Worm (Caenorhabditis elegans): ENCODE measurements around the gene sre-44.

The sre-44 gene

ce11 chrII:13919100-13919499, 30.3 kb upstream of the sre-44 start:
- peak; percentile 79 for TF ChIP-seq zfh-2 (GFP tag; conservative IDR thresholded peaks at IDR 0.05)
- TF ChIP-seq gei-17 (GFP tag; optimal IDR thresholded peaks at IDR 0.05), result no peak
- peak; percentile 31 for TF ChIP-seq fkh-3 (tag; optimal IDR thresholded peaks at IDR 0.05)

- TF ChIP-seq Y79H2A.3 (GFP tag; conservative IDR thresholded peaks at IDR 0.05) (no peak), bed-2 (GFP tag; IDR thresholded peaks at IDR 0.05) (no peak), bed-1 (GFP tag; IDR thresholded peaks at IDR 0.05) (no peak), ceh-27 (GFP tag; optimal IDR thresholded peaks at IDR 0.05) (no peak), T26A5.8 (tag; optimal IDR thresholded peaks at IDR 0.05) (no peak), unc-130 (GFP tag; optimal IDR thresholded peaks at IDR 0.05) (no peak), mcd-1 (GFP tag; IDR thresholded peaks at IDR 0.05) (no peak), nfya-2 (GFP tag; IDR thresholded peaks at IDR 0.05) (no peak)
Observed at ce11 chrII:13924909-13925308, 24.5 kb upstream of the sre-44 start, which contains the start of gene mltn-5. TSS of gene mltn-5 (plus strand) at chrII:13925209.

- TF ChIP-seq ztf-22 (GFP tag; optimal IDR thresholded peaks at IDR 0.05) (no peak), bed-2 (GFP tag; IDR thresholded peaks at IDR 0.05) (no peak), aptf-3 (GFP tag; IDR thresholded peaks at IDR 0.05) (no peak), hlh-26 (GFP tag; conservative IDR thresholded peaks at IDR 0.05) (no peak), ztf-28 (GFP tag; IDR thresholded peaks at IDR 0.05) (no peak), Y53F4B.3 (GFP tag; IDR thresholded peaks at IDR 0.05) (no peak), mes-4 (tag; optimal IDR thresholded peaks at IDR 0.05) (no peak), sptf-2 (GFP tag; optimal IDR thresholded peaks at IDR 0.05) (no peak), ekl-4 (GFP tag; IDR thresholded peaks at IDR 0.05) (no peak), Y79H2A.3 (GFP tag; conservative IDR thresholded peaks at IDR 0.05) (no peak), F37B4.10 (GFP tag; IDR thresholded peaks at IDR 0.05) (no peak), ztf-26 (tag; optimal IDR thresholded peaks at IDR 0.05) (no peak), sdz-38 (tag; optimal IDR thresholded peaks at IDR 0.05) (no peak)
Observed at ce11 chrII:13931944-13932343, 17.4 kb upstream of the sre-44 start, which contains the start of gene hot-3. TSS of gene hot-3 (minus strand) at chrII:13932044.

- TF ChIP-seq Y53F4B.3 (GFP tag; IDR thresholded peaks at IDR 0.05) (no peak), unc-62 (GFP tag; optimal IDR thresholded peaks at IDR 0.05) (no peak), F49E8.2 (tag; optimal IDR thresholded peaks at IDR 0.05; ENCODE audit: insufficient read depth) (no peak)
Observed at ce11 chrII:13933534-13933933, 15.9 kb upstream of the sre-44 start.

ce11 chrII:13935907-13936306, 13.5 kb upstream of the sre-44 start:
- TF ChIP-seq ztf-26 (tag; optimal IDR thresholded peaks at IDR 0.05) (no peak), let-607 (tag; optimal IDR thresholded peaks at IDR 0.05) (no peak), zim-3 (tag; optimal IDR thresholded peaks at IDR 0.05) (no peak), hmg-1.2 (GFP tag; IDR thresholded peaks at IDR 0.05) (no peak), aptf-3 (GFP tag; IDR thresholded peaks at IDR 0.05) (no peak), T07F8.4 (tag; optimal IDR thresholded peaks at IDR 0.05) (no peak), ceh-100 (GFP tag; IDR thresholded peaks at IDR 0.05) (no peak), let-526 (GFP tag; IDR thresholded peaks at IDR 0.05) (no peak)

- no peak for TF ChIP-seq snpc-4 (GFP tag; optimal IDR thresholded peaks at IDR 0.05)
- TF ChIP-seq snpc-4 (tag; optimal IDR thresholded peaks at IDR 0.05), result peak in 2 of 4 experiments; percentile 49 to 81
- no peak for TF ChIP-seq rcor-1 (GFP tag; IDR thresholded peaks at IDR 0.05)
- peak; percentile 39; the same call in 1 of the 2 replicates for TF ChIP-seq egrh-3 (GFP tag; IDR thresholded peaks at IDR 0.05)
- no peak for TF ChIP-seq B0336.3 (GFP tag; IDR thresholded peaks at IDR 0.05)
- peak; percentile 77 for TF ChIP-seq zfh-2 (GFP tag; conservative IDR thresholded peaks at IDR 0.05)
- no peak for TF ChIP-seq F57C9.4 (tag; optimal IDR thresholded peaks at IDR 0.05)
Observed at ce11 chrII:13938290-13938689, 11.1 kb upstream of the sre-44 start.

Data from whole organism, young adult.